Worm (Caenorhabditis elegans): ENCODE measurements around the gene lys-8.

DNA sequence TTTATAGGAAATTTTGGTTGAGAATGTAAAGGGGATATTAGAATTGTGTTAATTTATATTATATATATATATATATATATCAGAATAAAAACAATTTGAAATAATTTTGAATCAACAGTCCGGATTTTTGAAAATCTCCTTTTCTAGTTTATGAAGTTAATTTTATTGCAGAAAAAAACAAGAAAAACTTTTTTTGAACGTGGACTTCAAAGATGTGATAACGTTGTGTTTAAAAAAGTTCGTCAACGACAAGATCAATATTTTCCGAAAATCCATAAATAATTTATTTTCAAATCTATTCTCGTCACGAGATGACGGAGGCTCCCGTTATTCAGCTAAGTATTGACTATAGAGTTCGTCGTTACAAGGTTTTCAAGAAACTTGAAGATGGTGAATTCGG, 48.5 kb upstream of the lys-8 start, which contains the start of gene C17C3.11:
- TF ChIP-seq T22C8.4 (GFP tag; IDR thresholded peaks at IDR 0.05) (no peak), ref-1 (GFP tag; conservative IDR thresholded peaks at IDR 0.05) (no peak)
